Worm (Caenorhabditis elegans): ENCODE measurements around the gene C14C6.3.

ce11 chrV:539040-539510, 4.2 kb upstream of the C14C6.3 start, which contains the start of gene nhr-155:
- TF ChIP-seq ref-1 (GFP tag; conservative IDR thresholded peaks at IDR 0.05), result no peak
- TF ChIP-seq flt-1 (GFP tag; IDR thresholded peaks at IDR 0.05), result no peak
- no peak for TF ChIP-seq T22C8.4 (GFP tag; IDR thresholded peaks at IDR 0.05)
- no peak for TF ChIP-seq med-1 (GFP tag; optimal IDR thresholded peaks at IDR 0.05; ENCODE audit: insufficient read depth)

Data from whole organism, midembryonic.